Worm (Caenorhabditis elegans) whole organism, L4 larva: ENCODE results near the gene gldi-8.
A peak's percentile ranks its signal among the peaks of the same experiment; 100 is the strongest.

Experiments
- D1046.2 ChIP-seq: fragments of 200-800 bp; sonication (Bioruptor generic); IDR thresholded peaks from 2 replicates; pipeline ENCODE4 v1.3.6; 2022; ENCODE audit warnings: missing genetic modification characterization, missing compliant biosample characterization
- F26F4.8 ChIP-seq: fragments of 200-800 bp; sonication (Bioruptor generic); conservative IDR thresholded peaks from 2 replicates; pipeline ENCODE4 v1.3.6; 2022; ENCODE audit warnings: missing genetic modification characterization, missing compliant biosample characterization
- F37D6.2 ChIP-seq: sonication (generic microtip); optimal IDR thresholded peaks from 2 replicates; lab custom pipeline; 2016; ENCODE audit warnings: mild to moderate bottlenecking, missing genetic modification characterization, missing compliant biosample characterization
- F49E8.2 ChIP-seq: sonication (generic microtip); optimal IDR thresholded peaks from 2 replicates; lab custom pipeline; 2016; ENCODE audit warnings: missing compliant biosample characterization, mild to moderate bottlenecking, missing genetic modification characterization, borderline replicate concordance
- T26A8.4 ChIP-seq: fragments of 200-800 bp; sonication (Bioruptor generic); IDR thresholded peaks from 2 replicates; pipeline ENCODE4 v1.3.6; 2022; ENCODE audit warnings: missing genetic modification characterization, missing compliant biosample characterization
- aha-1 ChIP-seq: fragments of 150-350 bp; peaks from one replicate; lab custom pipeline; 2014; ENCODE audit warnings: missing biosample characterization, missing genetic modification characterization
- ceh-32 ChIP-seq: sonication (generic microtip); optimal IDR thresholded peaks from 2 replicates; lab custom pipeline; 2016; ENCODE audit warnings: mild to moderate bottlenecking, missing genetic modification characterization, missing compliant biosample characterization; ENCODE audit not compliant: poor library complexity
- ceh-82 ChIP-seq: sonication (generic microtip); optimal IDR thresholded peaks from 2 replicates; lab custom pipeline; 2017; ENCODE audit warnings: missing biosample characterization, missing genetic modification characterization
- ces-1 ChIP-seq: fragments of 150-350 bp; sonication (generic microtip); optimal IDR thresholded peaks from 4 replicates; lab custom pipeline; 2014; ENCODE audit warnings: missing biosample characterization, missing genetic modification reagents, missing genetic modification characterization
- daf-16 ChIP-seq, 3 experiments: sonication (generic microtip); optimal IDR thresholded peaks; 2 replicates each; lab custom pipeline; 2016 to 2017; ENCODE audit warnings: missing genetic modification characterization in 3 of 3, missing genetic modification reagents in 3 of 3, mild to moderate bottlenecking in 2 of 3, missing compliant biosample characterization in 2 of 3, missing biosample characterization in 1 of 3, moderate library complexity in 1 of 3
- dmd-8 ChIP-seq: fragments of 200-800 bp; sonication (Bioruptor generic); IDR thresholded peaks from 2 replicates; pipeline ENCODE4 v1.3.6; 2022; ENCODE audit warnings: missing genetic modification characterization, missing compliant biosample characterization
- duxl-1 ChIP-seq: sonication (generic microtip); optimal IDR thresholded peaks from 2 replicates; lab custom pipeline; 2016; ENCODE audit warnings: mild to moderate bottlenecking, missing genetic modification characterization, moderate library complexity, missing compliant biosample characterization; ENCODE audit not compliant: poor library complexity
- dve-1 ChIP-seq: sonication (generic microtip); optimal IDR thresholded peaks from 2 replicates; lab custom pipeline; 2017; ENCODE audit warnings: antibody characterized with exemption, mild to moderate bottlenecking, missing genetic modification characterization, missing compliant biosample characterization; ENCODE audit not compliant: insufficient read depth
- fkh-10 ChIP-seq: fragments of 150-350 bp; optimal IDR thresholded peaks from 2 replicates; lab custom pipeline; 2014; ENCODE audit warnings: missing biosample characterization, missing genetic modification reagents, missing genetic modification characterization
- fos-1 ChIP-seq: fragments of 150-350 bp; optimal IDR thresholded peaks from 2 replicates; lab custom pipeline; 2014; ENCODE audit warnings: missing biosample characterization, missing genetic modification characterization
- gei-8 ChIP-seq: fragments of 200-800 bp; sonication (Bioruptor generic); optimal IDR thresholded peaks from 2 replicates; lab custom pipeline; 2018; ENCODE audit warnings: mild to moderate bottlenecking, missing genetic modification characterization, missing compliant biosample characterization
- hlh-30 ChIP-seq: sonication (generic microtip); optimal IDR thresholded peaks from 2 replicates; lab custom pipeline; 2017; ENCODE audit warnings: antibody characterized with exemption, mild to moderate bottlenecking, missing genetic modification characterization, missing compliant biosample characterization; ENCODE audit not compliant: insufficient read depth
- hmg-1.1 ChIP-seq: fragments of 200-800 bp; sonication (Bioruptor generic); IDR thresholded peaks from 2 replicates; pipeline ENCODE4 v1.3.6; 2022; ENCODE audit warnings: missing genetic modification reagents, missing genetic modification characterization, missing compliant biosample characterization
- lin-13 ChIP-seq: fragments of 150-350 bp; optimal IDR thresholded peaks from 2 replicates; lab custom pipeline; 2014; ENCODE audit warnings: missing biosample characterization, missing genetic modification reagents, missing genetic modification characterization
- lin-38 ChIP-seq: fragments of 200-800 bp; sonication (Bioruptor generic); IDR thresholded peaks from 2 replicates; pipeline ENCODE4 v1.3.6; 2022; ENCODE audit warnings: missing genetic modification reagents, missing genetic modification characterization, missing compliant biosample characterization
- mdl-1 ChIP-seq, 2 experiments: fragments of 150-350 bp in 1 of 2; sonication (generic microtip) in 1 of 2; optimal IDR thresholded peaks; 2 replicates each; lab custom pipeline; 2014 to 2017; ENCODE audit warnings: missing biosample characterization in 2 of 2, missing genetic modification characterization in 2 of 2
- mep-1 ChIP-seq: fragments of 150-350 bp; sonication (generic microtip); optimal IDR thresholded peaks from 3 replicates; lab custom pipeline; 2014; ENCODE audit warnings: missing biosample characterization, missing genetic modification characterization
- mes-2 ChIP-seq: sonication (generic microtip); optimal IDR thresholded peaks from 2 replicates; lab custom pipeline; 2016; ENCODE audit warnings: missing genotype, mild to moderate bottlenecking, missing genetic modification characterization, missing compliant biosample characterization; ENCODE audit not compliant: poor library complexity, severe bottlenecking
- mxl-2 ChIP-seq: fragments of 200-800 bp; sonication (Bioruptor generic); conservative IDR thresholded peaks from 2 replicates; pipeline ENCODE4 v1.3.6; 2022; ENCODE audit warnings: missing genetic modification reagents, missing genetic modification characterization, missing compliant biosample characterization
- nhr-11 ChIP-seq: fragments of 150-350 bp; optimal IDR thresholded peaks from 2 replicates; lab custom pipeline; 2014; ENCODE audit warnings: missing biosample characterization, missing genetic modification characterization
- nhr-48 ChIP-seq: sonication (generic microtip); optimal IDR thresholded peaks from 2 replicates; lab custom pipeline; 2016; ENCODE audit warnings: mild to moderate bottlenecking, missing genetic modification characterization, missing compliant biosample characterization
- pha-4 ChIP-seq, 2 experiments: fragments of 150-350 bp in 1 of 2; fragments of 200-800 bp in 1 of 2; sonication (Bioruptor generic) in 1 of 2; IDR thresholded peaks in 1 of 2; optimal IDR thresholded peaks in 1 of 2; 2 replicates each; pipeline versions ENCODE4 v1.3.6 to Lab custom; 2014 to 2022; ENCODE audit warnings: missing genetic modification characterization in 2 of 2, missing genetic modification reagents in 2 of 2, missing biosample characterization in 1 of 2, missing compliant biosample characterization in 1 of 2
- rbr-2 ChIP-seq: sonication (generic microtip); optimal IDR thresholded peaks from 2 replicates; lab custom pipeline; 2016; ENCODE audit warnings: missing genotype, missing genetic modification characterization, missing compliant biosample characterization
- set-16 ChIP-seq: fragments of 200-800 bp; sonication (Bioruptor generic); IDR thresholded peaks from 2 replicates; pipeline ENCODE4 v1.3.6; 2022; ENCODE audit warnings: missing genetic modification reagents, missing genetic modification characterization, missing compliant biosample characterization
- snpc-4 ChIP-seq: fragments of 150-350 bp; optimal IDR thresholded peaks from 2 replicates; lab custom pipeline; 2014; ENCODE audit warnings: missing biosample characterization, missing genetic modification characterization
- spr-1 ChIP-seq: sonication (generic microtip); optimal IDR thresholded peaks from 2 replicates; lab custom pipeline; 2016; ENCODE audit warnings: mild to moderate bottlenecking, missing genetic modification characterization, missing compliant biosample characterization
- tra-1 ChIP-seq: fragments of 200-800 bp; sonication (Bioruptor generic); IDR thresholded peaks from 2 replicates; pipeline ENCODE4 v1.3.6; 2022; ENCODE audit warnings: missing genetic modification reagents, missing genetic modification characterization, missing compliant biosample characterization
- unc-62 ChIP-seq, 3 experiments: fragments of 150-350 bp in 1 of 3; sonication (generic microtip); optimal IDR thresholded peaks in 2 of 3; peaks in 1 of 3; 1 replicate in 1 of 3; 2 replicates in 2 of 3; lab custom pipeline; 2014 to 2017; ENCODE audit warnings: missing biosample characterization in 3 of 3, missing genetic modification characterization in 3 of 3, missing genetic modification reagents in 3 of 3, missing genotype in 1 of 3
- zip-11 ChIP-seq: fragments of 200-800 bp; sonication (Bioruptor generic); IDR thresholded peaks from 2 replicates; pipeline ENCODE4 v1.3.6; 2022; ENCODE audit warnings: missing genetic modification characterization, missing compliant biosample characterization

Gene gldi-8

ce11 chrIII:12616990-12617393, 17.5 kb upstream of the gldi-8 start (continued):
- TF ChIP-seq rbr-2 (tag; lab: Kevin White, UChicago) (peak; percentile 5), ceh-32 (tag; lab: Kevin White, UChicago) (no peak), D1046.2 (GFP tag; lab: Robert Waterston, UW) (no peak), mes-2 (tag; lab: Kevin White, UChicago) (peak; percentile 57), lin-13 (GFP tag; lab: Kevin White, UChicago) (peak; percentile 70), ces-1 (GFP tag; lab: Kevin White, UChicago) (no peak), F37D6.2 (tag; lab: Kevin White, UChicago) (no peak), aha-1 (tag; lab: Kevin White, UChicago) (peak; percentile 94), ceh-82 (tag; lab: Kevin White, UChicago) (no peak), nhr-11 (tag; lab: Kevin White, UChicago) (peak; percentile 58), zip-11 (GFP tag; lab: Robert Waterston, UW) (no peak), mep-1 (tag; lab: Kevin White, UChicago) (peak; percentile 84), hmg-1.1 (peak; percentile 57), mdl-1 (tag; optimal IDR thresholded peaks at IDR 0.05; lab: Kevin White, UChicago) (peak in 1 of 2 experiments; percentile 86), daf-16 (GFP tag; optimal IDR thresholded peaks at IDR 0.05; lab: Kevin White, UChicago) (peak in 1 of 2 experiments; percentile 24), daf-16 (tag; optimal IDR thresholded peaks at IDR 0.05; lab: Kevin White, UChicago) (peak; percentile 97), lin-38 (GFP tag; lab: Robert Waterston, UW) (peak; percentile 27), nhr-48 (tag; lab: Kevin White, UChicago) (peak; percentile 69), tra-1 (GFP tag; lab: Robert Waterston, UW) (peak; percentile 54; the same call in 1 of the 2 replicates), dve-1 (tag; lab: Kevin White, UChicago) (peak; percentile 97), F26F4.8 (GFP tag; lab: Robert Waterston, UW) (no peak), unc-62 (GFP tag; optimal IDR thresholded peaks at IDR 0.05 in 1 of 2; lab: Kevin White, UChicago) (peak in 1 of 2 experiments; percentile 94), unc-62 (tag; optimal IDR thresholded peaks at IDR 0.05; lab: Kevin White, UChicago) (no peak), spr-1 (peak; percentile 20), F49E8.2 (tag; lab: Kevin White, UChicago) (no peak), T26A8.4 (GFP tag; lab: Robert Waterston, UW) (0 out of 2 replicates have a peak, but pooled peaks have one; percentile 14), hlh-30 (tag; lab: Kevin White, UChicago) (peak; percentile 95), dmd-8 (GFP tag; lab: Robert Waterston, UW) (no peak), pha-4 (GFP tag; IDR thresholded peaks at IDR 0.05; lab: Robert Waterston, UW) (0 out of 2 replicates have a peak, but pooled peaks have one; percentile 26), pha-4 (tag; optimal IDR thresholded peaks at IDR 0.05; lab: Kevin White, UChicago) (no peak)

ce11 chrIII:12615859-12616439, 16.4 kb upstream of the gldi-8 start:
- TF ChIP-seq pha-4 (GFP tag; IDR thresholded peaks at IDR 0.05; lab: Robert Waterston, UW), result 0 out of 2 replicates have a peak, but pooled peaks have one; percentile 18
- no peak for TF ChIP-seq pha-4 (tag; optimal IDR thresholded peaks at IDR 0.05; lab: Kevin White, UChicago)
- TF ChIP-seq fkh-10 (GFP tag; lab: Kevin White, UChicago), result peak; percentile 1
- TF ChIP-seq set-16, result peak; percentile 58; the same call in 1 of the 2 replicates
- TF ChIP-seq nhr-11 (tag; lab: Kevin White, UChicago), result peak; percentile 36
- no peak for TF ChIP-seq dmd-8 (GFP tag; lab: Robert Waterston, UW)
- TF ChIP-seq aha-1 (tag; lab: Kevin White, UChicago), result peak; percentile 96
- no peak for TF ChIP-seq duxl-1 (tag; lab: Kevin White, UChicago)
- TF ChIP-seq lin-38 (GFP tag; lab: Robert Waterston, UW), result no peak
- TF ChIP-seq fos-1 (tag; lab: Kevin White, UChicago), result no peak
- TF ChIP-seq unc-62 (GFP tag; optimal IDR thresholded peaks at IDR 0.05 in 1 of 2; lab: Kevin White, UChicago), result peak in 1 of 2 experiments; percentile 93
- no peak for TF ChIP-seq unc-62 (tag; optimal IDR thresholded peaks at IDR 0.05; lab: Kevin White, UChicago)
- no peak for TF ChIP-seq mxl-2 (GFP tag; lab: Robert Waterston, UW)
- no peak for TF ChIP-seq gei-8 (GFP tag; lab: Kevin White, UChicago)
- no peak for TF ChIP-seq snpc-4 (tag; lab: Kevin White, UChicago)
